Worm (Caenorhabditis elegans): ENCODE data around the gene nlp-57.

The nlp-57 gene

DNA sequence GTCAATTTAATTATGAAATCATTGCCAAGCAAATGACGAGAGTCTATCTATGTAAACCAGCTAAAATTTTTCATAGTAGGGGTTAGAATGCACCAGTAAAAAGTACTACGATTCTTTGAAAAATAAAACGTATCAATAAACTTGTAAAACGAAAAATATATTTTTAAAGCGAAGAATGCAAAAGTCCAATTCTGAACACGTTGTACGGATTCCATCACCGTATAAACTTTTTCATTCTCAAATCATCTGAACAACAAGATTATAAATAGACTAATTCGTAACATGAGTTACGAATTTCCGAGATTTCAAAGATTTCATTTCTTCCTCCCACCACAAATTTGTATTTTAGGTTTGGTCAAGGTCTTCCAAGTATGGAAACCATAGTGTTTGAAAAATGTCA is at the start of gene nlp-57:
Gene nlp-57, plus strand, starts transcription at position 301 of the 400 bp plus-strand sequence.
- TF ChIP-seq unc-62 (GFP tag; optimal IDR thresholded peaks at IDR 0.05) (no peak), lin-15B (tag; optimal IDR thresholded peaks at IDR 0.05) (no peak), snpc-4 (tag; optimal IDR thresholded peaks at IDR 0.05) (no peak), pqm-1 (tag; optimal IDR thresholded peaks at IDR 0.05) (no peak), nhr-20 (tag; optimal IDR thresholded peaks at IDR 0.05) (no peak), mep-1 (tag; optimal IDR thresholded peaks at IDR 0.05) (no peak), C04F5.9 (tag; optimal IDR thresholded peaks at IDR 0.05) (no peak)

DNA sequence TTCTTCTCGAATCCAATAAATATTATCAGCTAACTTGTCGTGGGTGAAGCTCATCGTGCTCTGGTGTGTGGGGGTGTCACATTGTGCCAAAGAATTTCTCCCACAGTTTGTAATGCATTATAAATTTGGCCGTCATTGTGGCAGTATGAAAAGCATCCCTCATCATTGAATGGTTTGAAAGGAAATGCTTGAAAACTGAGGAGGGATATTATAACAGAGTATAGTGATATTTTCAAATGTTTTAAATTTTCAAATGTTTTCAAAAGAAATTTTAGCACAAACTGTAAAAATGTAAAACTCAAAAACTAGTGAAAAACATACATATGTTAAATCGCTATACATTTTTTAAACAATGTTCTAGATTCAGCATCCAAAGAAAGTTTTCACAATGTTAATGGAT is 47.9 kb upstream of the nlp-57 start, which contains the start of gene C03A3.3:
Gene C03A3.3, minus strand, starts transcription at position 101 of the 400 bp plus-strand sequence.
- no peak for TF ChIP-seq fkh-8 (tag; optimal IDR thresholded peaks at IDR 0.05)
- no peak for TF ChIP-seq mef-2 (tag; optimal IDR thresholded peaks at IDR 0.05)
- TF ChIP-seq elt-3 (tag; optimal IDR thresholded peaks at IDR 0.05), result no peak

DNA sequence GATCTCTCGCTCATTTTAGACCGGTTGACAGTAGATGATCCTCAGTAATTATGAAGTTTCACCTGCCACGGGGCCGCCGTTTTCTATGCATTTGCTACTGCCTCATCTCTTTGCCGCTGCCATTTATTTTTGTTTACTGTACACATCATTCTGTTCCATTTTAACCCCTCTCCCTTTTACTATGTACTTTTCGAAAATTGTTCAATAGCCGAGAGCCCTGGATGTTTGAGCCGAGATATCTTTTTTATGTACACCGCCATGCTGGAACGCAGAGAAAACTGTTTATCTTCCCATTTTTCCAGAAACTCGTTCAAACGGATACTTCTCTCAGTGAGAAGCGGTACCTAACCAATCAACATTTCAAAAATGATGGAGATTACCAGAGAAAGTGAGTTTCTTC is 46.0 kb upstream of the nlp-57 start, which contains the start of gene ifa-1:
Gene ifa-1, plus strand, starts transcription at position 301 of the 400 bp plus-strand sequence.
- TF ChIP-seq nhr-12 (tag; optimal IDR thresholded peaks at IDR 0.05) (no peak), lir-3 (tag; optimal IDR thresholded peaks at IDR 0.05; ENCODE audit: poor library complexity) (no peak), nhr-85 (tag) (no peak), pag-3 (tag; optimal IDR thresholded peaks at IDR 0.05; ENCODE audit: borderline replicate concordance, insufficient read depth) (no peak), nhr-28 (tag; optimal IDR thresholded peaks at IDR 0.05) (no peak), nhr-77 (tag; optimal IDR thresholded peaks at IDR 0.05) (no peak), nhr-19 (GFP tag; conservative IDR thresholded peaks at IDR 0.05) (no peak), vab-15 (tag; optimal IDR thresholded peaks at IDR 0.05) (no peak), lin-14 (GFP tag; optimal IDR thresholded peaks at IDR 0.05) (no peak), unc-86 (tag; optimal IDR thresholded peaks at IDR 0.05) (no peak), ceh-63 (GFP tag; optimal IDR thresholded peaks at IDR 0.05) (no peak), irx-1 (tag; optimal IDR thresholded peaks at IDR 0.05) (no peak), nhr-237 (tag; optimal IDR thresholded peaks at IDR 0.05) (no peak), nhr-71 (tag; optimal IDR thresholded peaks at IDR 0.05) (no peak), C16A3.4 (tag; optimal IDR thresholded peaks at IDR 0.05) (no peak), lin-15B (tag; optimal IDR thresholded peaks at IDR 0.05) (no peak), ztf-11 (tag; optimal IDR thresholded peaks at IDR 0.05) (no peak), mef-2 (tag; optimal IDR thresholded peaks at IDR 0.05) (no peak), skn-1 (tag; optimal IDR thresholded peaks at IDR 0.05) (no peak), nhr-47 (tag; optimal IDR thresholded peaks at IDR 0.05) (no peak)

ce11 chrX:11279276-11279675 is 37.6 kb upstream of the nlp-57 start, which contains the start of gene F38B2.2:
Gene F38B2.2 (minus strand): TSS chrX:11279376.
- TF ChIP-seq F16B12.6 (tag; optimal IDR thresholded peaks at IDR 0.05) (no peak), unc-86 (tag; optimal IDR thresholded peaks at IDR 0.05) (no peak), nhr-77 (tag; optimal IDR thresholded peaks at IDR 0.05) (no peak), unc-130 (tag; optimal IDR thresholded peaks at IDR 0.05) (no peak), ceh-8 (GFP tag; optimal IDR thresholded peaks at IDR 0.05) (peak; percentile 47), lin-39 (tag; optimal IDR thresholded peaks at IDR 0.05) (no peak)

DNA sequence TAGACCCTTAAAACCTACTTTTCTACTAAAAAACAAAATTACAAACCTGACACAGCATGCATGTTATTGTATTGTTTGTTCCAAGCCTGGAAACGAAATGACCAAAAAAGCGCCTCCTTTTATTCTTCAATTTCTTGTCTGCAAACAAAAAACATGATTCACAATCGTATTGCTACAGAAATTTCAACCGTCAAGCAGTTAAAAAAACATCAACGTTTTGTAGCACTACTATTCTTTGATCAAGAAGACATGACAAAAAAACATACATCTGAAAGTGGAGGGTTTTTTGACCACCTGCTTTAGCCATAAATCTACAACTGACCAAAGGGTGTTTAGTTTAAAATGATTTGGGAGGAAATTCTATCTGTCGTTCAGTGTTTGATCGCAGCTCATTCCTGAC is 35.7 kb upstream of the nlp-57 start, which contains the start of gene F38B2.6:
Gene F38B2.6, minus strand, starts transcription at position 101 of the 400 bp plus-strand sequence.
- TF ChIP-seq fkh-10 (GFP tag; optimal IDR thresholded peaks at IDR 0.05), result no peak
- TF ChIP-seq lsy-2 (tag; optimal IDR thresholded peaks at IDR 0.05), result no peak
- TF ChIP-seq lin-15B (tag; optimal IDR thresholded peaks at IDR 0.05), result no peak
- no peak for TF ChIP-seq hlh-17 (GFP tag; optimal IDR thresholded peaks at IDR 0.05; ENCODE audit: borderline replicate concordance)
- TF ChIP-seq ceh-90 (tag; optimal IDR thresholded peaks at IDR 0.05), result no peak
- TF ChIP-seq nhr-19 (GFP tag; conservative IDR thresholded peaks at IDR 0.05), result no peak
- no peak for TF ChIP-seq unc-130 (tag; optimal IDR thresholded peaks at IDR 0.05)
- no peak for TF ChIP-seq dsc-1 (tag; optimal IDR thresholded peaks at IDR 0.05)
- TF ChIP-seq tbx-2 (tag; optimal IDR thresholded peaks at IDR 0.05), result no peak
- no peak for TF ChIP-seq mdl-1 (tag; optimal IDR thresholded peaks at IDR 0.05)
- no peak for TF ChIP-seq unc-62 (GFP tag; optimal IDR thresholded peaks at IDR 0.05)
- no peak for TF ChIP-seq xbp-1 (tag; optimal IDR thresholded peaks at IDR 0.05)
- no peak for TF ChIP-seq ztf-4 (tag; optimal IDR thresholded peaks at IDR 0.05)
- TF ChIP-seq nhr-20 (tag; optimal IDR thresholded peaks at IDR 0.05), result no peak
- no peak for TF ChIP-seq sox-4 (tag; optimal IDR thresholded peaks at IDR 0.05)
- no peak for TF ChIP-seq nhr-47 (tag; optimal IDR thresholded peaks at IDR 0.05)
- no peak for TF ChIP-seq lir-3 (tag; optimal IDR thresholded peaks at IDR 0.05; ENCODE audit: poor library complexity)
- TF ChIP-seq mab-9 (GFP tag; IDR thresholded peaks at IDR 0.05), result no peak
